Worm (Caenorhabditis elegans) whole organism, L4/young adult: Measurements from ENCODE around the gene mfsd-10.

Experiments
- W03F9.2 ChIP-seq: fragments of 150-350 bp; optimal IDR thresholded peaks from 2 replicates; lab custom pipeline; 2014; ENCODE audit warnings: missing biosample characterization, missing genetic modification characterization
- dao-5 ChIP-seq: sonication (generic microtip); optimal IDR thresholded peaks from 2 replicates; lab custom pipeline; 2016; ENCODE audit warnings: missing genotype, missing genetic modification characterization, moderate library complexity, missing compliant biosample characterization
- him-1 ChIP-seq: sonication (generic microtip); optimal IDR thresholded peaks from 2 replicates; lab custom pipeline; 2016; ENCODE audit warnings: missing genotype, missing genetic modification reagents, missing genetic modification characterization, missing compliant biosample characterization

ce11 chrX:17412642-17413041 is 44.2 kb upstream of the mfsd-10 start:
- TF ChIP-seq dao-5 (tag; lab: Kevin White, UChicago) (no peak), him-1 (tag; lab: Kevin White, UChicago) (no peak), W03F9.2 (tag; lab: Kevin White, UChicago) (no peak)
